Fruit fly (Drosophila melanogaster) whole organism, embryonic: ENCODE data around the gene REG.
A peak's percentile ranks its signal among the peaks of the same experiment; 100 is the strongest.

Experiments used
- B-H1 ChIP-seq: fragments of 200-800 bp; sonication (Bioruptor generic); IDR thresholded peaks from 3 replicates; pipeline ENCODE4 v1.3.6; 2022; ENCODE audit warnings: missing biosample characterization, missing genetic modification characterization
- CG10543 ChIP-seq: fragments of 200-800 bp; sonication (Bioruptor generic); optimal IDR thresholded peaks from 3 replicates; lab custom pipeline; 2017; ENCODE audit warnings: missing biosample characterization, mild to moderate bottlenecking, missing genetic modification characterization, moderate library complexity
- CG10654 ChIP-seq: fragments of 200-800 bp; sonication (Bioruptor generic); optimal IDR thresholded peaks from 2 replicates; lab custom pipeline; 2016; ENCODE audit warnings: missing biosample characterization, missing genetic modification characterization
- CG12236 ChIP-seq: fragments of 200-800 bp; sonication (Bioruptor generic); optimal IDR thresholded peaks from 2 replicates; lab custom pipeline; 2016; ENCODE audit warnings: missing biosample characterization, missing genetic modification characterization
- CG12744 ChIP-seq: fragments of 200-800 bp; sonication (Bioruptor generic); optimal IDR thresholded peaks from 2 replicates; lab custom pipeline; 2016; ENCODE audit warnings: missing biosample characterization, missing genetic modification characterization
- CG12769 ChIP-seq: fragments of 200-800 bp; sonication (Bioruptor generic); optimal IDR thresholded peaks from 2 replicates; lab custom pipeline; 2019; ENCODE audit warnings: missing biosample characterization, mild to moderate bottlenecking, missing genetic modification characterization, moderate library complexity
- CG14014 ChIP-seq: fragments of 200-800 bp; sonication (Bioruptor generic); IDR thresholded peaks from 2 replicates; pipeline ENCODE4 v1.3.6; 2022; ENCODE audit warnings: missing biosample characterization, missing genetic modification characterization
- CG14441 ChIP-seq: fragments of 200-800 bp; sonication (Bioruptor generic); IDR thresholded peaks from 2 replicates; pipeline ENCODE4 v1.3.6; 2022; ENCODE audit warnings: missing biosample characterization, missing genetic modification characterization
- CG14710 ChIP-seq: fragments of 200-800 bp; sonication (Bioruptor generic); optimal IDR thresholded peaks from 3 replicates; lab custom pipeline; 2019; ENCODE audit warnings: missing biosample characterization, mild to moderate bottlenecking, missing genetic modification characterization, moderate library complexity
- CG15479 ChIP-seq: fragments of 200-800 bp; sonication (Bioruptor generic); optimal IDR thresholded peaks from 3 replicates; lab custom pipeline; 2019; ENCODE audit warnings: missing biosample characterization, mild to moderate bottlenecking, missing genetic modification characterization, moderate library complexity
- CG17359 ChIP-seq: fragments of 200-800 bp; sonication (Bioruptor generic); optimal IDR thresholded peaks from 3 replicates; lab custom pipeline; 2018; ENCODE audit warnings: missing biosample characterization, mild to moderate bottlenecking, missing genetic modification characterization, moderate library complexity
- CG17385 ChIP-seq: fragments of 200-800 bp; sonication (Bioruptor generic); optimal IDR thresholded peaks from 3 replicates; lab custom pipeline; 2018; ENCODE audit warnings: missing biosample characterization, mild to moderate bottlenecking, missing genetic modification characterization
- CG2202 ChIP-seq: fragments of 200-800 bp; sonication (Bioruptor generic); optimal IDR thresholded peaks from 2 replicates; lab custom pipeline; 2018; ENCODE audit warnings: missing biosample characterization, mild to moderate bottlenecking, missing genetic modification characterization
- CG2712 ChIP-seq: fragments of 200-800 bp; optimal IDR thresholded peaks from 3 replicates; lab custom pipeline; 2019; ENCODE audit warnings: missing biosample characterization, mild to moderate bottlenecking, missing genetic modification characterization, moderate library complexity
- CG30020 ChIP-seq: fragments of 200-800 bp; optimal IDR thresholded peaks from 2 replicates; lab custom pipeline; 2019; ENCODE audit warnings: missing biosample characterization, mild to moderate bottlenecking, missing genetic modification characterization, moderate library complexity
- CG3847 ChIP-seq: fragments of 200-800 bp; sonication (Bioruptor generic); IDR thresholded peaks from 2 replicates; pipeline ENCODE4 v1.3.6; 2022; ENCODE audit warnings: missing biosample characterization, missing genetic modification characterization
- CG6689 ChIP-seq: fragments of 200-800 bp; sonication (Bioruptor generic); IDR thresholded peaks from 2 replicates; pipeline ENCODE4 v1.3.6; 2022; ENCODE audit warnings: missing biosample characterization, missing genetic modification characterization
- CG7357 ChIP-seq: fragments of 200-800 bp; sonication (Bioruptor generic); IDR thresholded peaks from 3 replicates; pipeline ENCODE4 v1.3.6; 2022; ENCODE audit warnings: missing biosample characterization, missing genetic modification characterization
- CG7556 ChIP-seq: fragments of 200-800 bp; sonication (Bioruptor generic); optimal IDR thresholded peaks from 2 replicates; lab custom pipeline; 2017; ENCODE audit warnings: missing biosample characterization, mild to moderate bottlenecking, missing genetic modification characterization
- CG8388 ChIP-seq: fragments of 200-800 bp; sonication (Bioruptor generic); optimal IDR thresholded peaks from 2 replicates; lab custom pipeline; 2019; ENCODE audit warnings: missing biosample characterization, mild to moderate bottlenecking, missing genetic modification characterization, moderate library complexity
- CG8478 ChIP-seq: fragments of >200 bp; optimal IDR thresholded peaks from 2 replicates; lab custom pipeline; 2018
- CG8924 ChIP-seq: fragments of 200-800 bp; optimal IDR thresholded peaks from 3 replicates; lab custom pipeline; 2019; ENCODE audit warnings: missing biosample characterization, mild to moderate bottlenecking, missing genetic modification characterization, moderate library complexity
- CG8944 ChIP-seq: fragments of 200-800 bp; sonication (Bioruptor generic); optimal IDR thresholded peaks from 3 replicates; lab custom pipeline; 2016; ENCODE audit warnings: missing biosample characterization, missing genetic modification characterization
- CoRest ChIP-seq: fragments of 200-800 bp; sonication (Bioruptor generic); optimal IDR thresholded peaks from 3 replicates; lab custom pipeline; 2018; ENCODE audit warnings: missing biosample characterization, mild to moderate bottlenecking, missing genetic modification characterization, moderate library complexity
- D ChIP-seq, 2 experiments: fragments of 200-800 bp in 1 of 2; fragments of >200 bp in 1 of 2; sonication (Bioruptor generic) in 1 of 2; optimal IDR thresholded peaks; 2 replicates in 1 of 2; 3 replicates in 1 of 2; lab custom pipeline; 2017; ENCODE audit warnings: mild to moderate bottlenecking in 1 of 2, missing biosample characterization in 1 of 2, missing genetic modification characterization in 1 of 2, missing genetic modification reagents in 1 of 2
- Ets97D ChIP-seq: fragments of 200-800 bp; sonication (Bioruptor generic); optimal IDR thresholded peaks from 3 replicates; lab custom pipeline; 2016; ENCODE audit warnings: missing biosample characterization, missing genetic modification characterization
- Hr3 ChIP-seq: fragments of 200-800 bp; sonication (Bioruptor generic); optimal IDR thresholded peaks from 3 replicates; lab custom pipeline; 2016; ENCODE audit warnings: missing biosample characterization, missing genetic modification characterization
- Hr51 ChIP-seq, 2 experiments: fragments of 200-800 bp; sonication (Bioruptor generic); optimal IDR thresholded peaks; 2 replicates in 1 of 2; 3 replicates in 1 of 2; lab custom pipeline; 2016 to 2018; ENCODE audit warnings: missing biosample characterization in 2 of 2, missing genetic modification characterization in 2 of 2, mild to moderate bottlenecking in 1 of 2, moderate library complexity in 1 of 2
- Hsf ChIP-seq: fragments of 200-800 bp; sonication (Bioruptor generic); optimal IDR thresholded peaks from 3 replicates; lab custom pipeline; 2016; ENCODE audit warnings: missing biosample characterization, missing genetic modification characterization
- Lpt ChIP-seq: fragments of >200 bp; optimal IDR thresholded peaks from 2 replicates; lab custom pipeline; 2018; ENCODE audit warnings: missing biosample characterization, missing genetic modification characterization
- Optix ChIP-seq: fragments of 200-800 bp; sonication (Bioruptor generic); IDR thresholded peaks from 3 replicates; pipeline ENCODE4 v1.3.6; 2022; ENCODE audit warnings: missing biosample characterization, missing genetic modification characterization
- Poxn ChIP-seq: fragments of 200-800 bp; sonication (Bioruptor generic); IDR thresholded peaks from 2 replicates; pipeline ENCODE4 v1.3.6; 2022; ENCODE audit warnings: missing biosample characterization, missing genetic modification characterization
- Stat92E ChIP-seq, 3 experiments: fragments of >200 bp in 2 of 3; fragments of 200-800 bp in 1 of 3; sonication (Bioruptor generic) in 1 of 3; optimal IDR thresholded peaks; 2 replicates each; lab custom pipeline; 2017 to 2019; ENCODE audit warnings: missing biosample characterization in 3 of 3, missing genetic modification characterization in 3 of 3, mild to moderate bottlenecking in 1 of 3, moderate library complexity in 1 of 3
- ac ChIP-seq: fragments of 200-800 bp; sonication (Bioruptor generic); optimal IDR thresholded peaks from 3 replicates; lab custom pipeline; 2017; ENCODE audit warnings: missing biosample characterization, mild to moderate bottlenecking, missing genetic modification characterization
- ci ChIP-seq: fragments of 200-800 bp; sonication (Bioruptor generic); IDR thresholded peaks from 3 replicates; pipeline ENCODE4 v1.3.6; 2022; ENCODE audit warnings: missing biosample characterization, missing genetic modification characterization
- corto ChIP-seq: fragments of 200-800 bp; sonication (Bioruptor generic); optimal IDR thresholded peaks from 2 replicates; lab custom pipeline; 2016; ENCODE audit warnings: missing biosample characterization, mild to moderate bottlenecking, missing genetic modification characterization, moderate library complexity
- da ChIP-seq: fragments of 200-800 bp; sonication (Bioruptor generic); optimal IDR thresholded peaks from 2 replicates; lab custom pipeline; 2016; ENCODE audit warnings: missing biosample characterization, missing genetic modification characterization
- dimm ChIP-seq: fragments of 200-800 bp; sonication (Bioruptor generic); IDR thresholded peaks from 2 replicates; pipeline ENCODE4 v1.3.6; 2022; ENCODE audit warnings: missing biosample characterization, missing genetic modification characterization
- dpn ChIP-seq, 2 experiments: fragments of 200-800 bp; sonication (Bioruptor generic); optimal IDR thresholded peaks; 3 replicates each; lab custom pipeline; 2016; ENCODE audit warnings: missing biosample characterization in 2 of 2, missing genetic modification characterization in 2 of 2
- grn ChIP-seq: fragments of 200-800 bp; sonication (Bioruptor generic); optimal IDR thresholded peaks from 3 replicates; lab custom pipeline; 2017; ENCODE audit warnings: missing biosample characterization, missing genetic modification characterization
- gsb-n ChIP-seq: fragments of 200-800 bp; sonication (Bioruptor generic); optimal IDR thresholded peaks from 3 replicates; lab custom pipeline; 2018; ENCODE audit warnings: missing biosample characterization, mild to moderate bottlenecking, missing genetic modification characterization
- hkb ChIP-seq, 2 experiments: fragments of 200-800 bp in 1 of 2; fragments of >200 bp in 1 of 2; sonication (Bioruptor generic) in 1 of 2; IDR thresholded peaks in 1 of 2; optimal IDR thresholded peaks in 1 of 2; 2 replicates each; pipeline versions ENCODE4 v1.3.6 to Lab custom; 2017 to 2022; ENCODE audit warnings: missing biosample characterization in 1 of 2, missing genetic modification characterization in 1 of 2
- jing ChIP-seq: fragments of 200-800 bp; sonication (Bioruptor generic); optimal IDR thresholded peaks from 2 replicates; lab custom pipeline; 2018; ENCODE audit warnings: missing biosample characterization, mild to moderate bottlenecking, missing genetic modification characterization
- jumu ChIP-seq: fragments of 200-800 bp; sonication (Bioruptor generic); optimal IDR thresholded peaks from 3 replicates; lab custom pipeline; 2016; ENCODE audit warnings: missing biosample characterization, missing genetic modification characterization
- kni ChIP-seq: fragments of 200-800 bp; sonication (Bioruptor generic); optimal IDR thresholded peaks from 3 replicates; lab custom pipeline; 2017; ENCODE audit warnings: mild to moderate bottlenecking, missing biosample characterization, missing genetic modification reagents, missing genetic modification characterization
- pita ChIP-seq: fragments of 200-800 bp; sonication (Bioruptor generic); optimal IDR thresholded peaks from 2 replicates; lab custom pipeline; 2017; ENCODE audit warnings: missing biosample characterization, mild to moderate bottlenecking, missing genetic modification characterization
- prd ChIP-seq, 3 experiments: fragments of >200 bp in 2 of 3; fragments of 200-800 bp in 1 of 3; sonication (Bioruptor generic) in 1 of 3; optimal IDR thresholded peaks in 2 of 3; IDR thresholded peaks in 1 of 3; 2 replicates in 2 of 3; 3 replicates in 1 of 3; pipeline versions ENCODE4 v1.3.6 to Lab custom; 2017 to 2022; ENCODE audit warnings: missing biosample characterization in 1 of 3, missing genetic modification characterization in 1 of 3
- pum ChIP-seq: fragments of 200-800 bp; sonication (Bioruptor generic); optimal IDR thresholded peaks from 2 replicates; lab custom pipeline; 2016; ENCODE audit warnings: missing biosample characterization, missing genetic modification characterization
- rib ChIP-seq: fragments of 200-800 bp; sonication (Bioruptor generic); IDR thresholded peaks from 2 replicates; pipeline ENCODE4 v1.3.6; 2022; ENCODE audit warnings: missing biosample characterization, missing genetic modification characterization
- toy ChIP-seq: fragments of 200-800 bp; sonication (Bioruptor generic); IDR thresholded peaks from 2 replicates; pipeline ENCODE4 v1.3.6; 2022; ENCODE audit warnings: missing biosample characterization, missing genetic modification characterization
- yki ChIP-seq: fragments of >200 bp; optimal IDR thresholded peaks from 3 replicates; lab custom pipeline; 2018

REG gene

DNA sequence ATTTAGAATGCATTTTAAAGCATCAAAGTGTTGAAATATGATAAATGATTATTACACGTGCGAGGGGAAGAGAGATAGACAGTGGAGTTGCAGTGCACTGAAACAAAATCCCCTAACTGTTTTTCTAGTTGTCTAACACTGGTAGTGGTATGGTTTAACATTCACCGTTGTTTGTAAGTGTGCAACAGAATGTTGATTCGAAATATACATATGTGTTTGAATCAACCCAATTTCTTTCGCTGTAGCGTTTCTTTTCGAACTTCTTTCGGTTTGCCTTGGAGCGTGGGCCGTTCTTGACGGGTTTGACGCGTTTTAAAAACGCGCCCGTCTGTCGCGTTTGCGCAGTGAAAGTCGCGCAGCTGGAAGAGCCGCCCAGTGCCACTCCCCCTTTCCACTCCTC lies 9.2 kb downstream of the REG start (continued):
- TF ChIP-seq da (GFP tag; lab: Kevin White, UChicago) (no peak), CoRest (tag; lab: Kevin White, UChicago) (no peak), CG17359 (no peak), Lpt (GFP tag; lab: Kevin White, UChicago) (no peak), gsb-n (tag; lab: Kevin White, UChicago) (peak; percentile 67), CG12769 (tag; lab: Kevin White, UChicago) (no peak), dimm (GFP tag; lab: Robert Waterston, UW) (no peak), CG12744 (GFP tag; lab: Kevin White, UChicago) (no peak), CG30020 (tag; lab: Kevin White, UChicago) (no peak), CG2712 (tag; lab: Kevin White, UChicago) (peak; percentile 38), jumu (GFP tag; lab: Kevin White, UChicago) (no peak), CG8388 (GFP tag; lab: Kevin White, UChicago) (peak; percentile 47), Hr3 (GFP tag; lab: Kevin White, UChicago) (no peak), CG14441 (no peak), CG8944 (GFP tag; lab: Kevin White, UChicago) (no peak), Hr51 (GFP tag; optimal IDR thresholded peaks at IDR 0.05; lab: Kevin White, UChicago) (no peak), CG12236 (GFP tag; lab: Kevin White, UChicago) (no peak), CG2202 (tag; lab: Kevin White, UChicago) (no peak), kni (no peak), CG7556 (GFP tag; lab: Kevin White, UChicago) (no peak), CG14710 (tag; lab: Kevin White, UChicago) (peak; percentile 5), pum (GFP tag; lab: Kevin White, UChicago) (no peak), dpn (GFP tag; optimal IDR thresholded peaks at IDR 0.05; lab: Kevin White, UChicago) (peak in 1 of 2 experiments; percentile 1), pita (GFP tag; lab: Kevin White, UChicago) (no peak), corto (GFP tag; lab: Kevin White, UChicago) (no peak), rib (GFP tag; lab: Robert Waterston, UW) (no peak), Stat92E (GFP tag; optimal IDR thresholded peaks at IDR 0.05; lab: Kevin White, UChicago) (no peak), CG3847 (no peak), Ets97D (GFP tag; lab: Kevin White, UChicago) (no peak), CG7357 (no peak), Hsf (GFP tag; lab: Kevin White, UChicago) (no peak), grn (GFP tag; lab: Kevin White, UChicago) (no peak), ci (0 out of 3 replicates have a peak, but pooled peaks have one; percentile 8), CG15479 (GFP tag; lab: Kevin White, UChicago) (no peak), CG8924 (tag; lab: Kevin White, UChicago) (no peak), B-H1 (GFP tag; lab: Robert Waterston, UW) (no peak), yki (lab: Kevin White, UChicago) (no peak), ac (GFP tag; lab: Kevin White, UChicago) (no peak), Optix (GFP tag; lab: Robert Waterston, UW) (peak; percentile 23; the same call in 1 of the 3 replicates), hkb (optimal IDR thresholded peaks at IDR 0.05; lab: Kevin White, UChicago) (no peak), hkb (GFP tag; IDR thresholded peaks at IDR 0.05; lab: Robert Waterston, UW) (no peak), CG10543 (GFP tag; lab: Kevin White, UChicago) (no peak), toy (GFP tag; lab: Robert Waterston, UW) (no peak), D (optimal IDR thresholded peaks at IDR 0.05; lab: Kevin White, UChicago) (no peak), D (GFP tag; optimal IDR thresholded peaks at IDR 0.05; lab: Kevin White, UChicago) (peak; percentile 18), prd (optimal IDR thresholded peaks at IDR 0.05; lab: Kevin White, UChicago) (no peak), prd (GFP tag; IDR thresholded peaks at IDR 0.05; lab: Robert Waterston, UW) (peak; percentile 36; the same call in 1 of the 3 replicates), CG17385 (GFP tag; lab: Kevin White, UChicago) (no peak), CG8478 (lab: Kevin White, UChicago) (no peak), jing (GFP tag; lab: Kevin White, UChicago) (no peak), CG14014 (GFP tag; lab: Robert Waterston, UW) (no peak), CG6689 (0 out of 2 replicates have a peak, but pooled peaks have one; percentile 16), CG10654 (GFP tag; lab: Kevin White, UChicago) (no peak), Poxn (GFP tag; lab: Robert Waterston, UW) (no peak)
